Worm (Caenorhabditis elegans): ENCODE measurements around the gene cpl-1.

cpl-1 gene

ce11 chrV:16599835-16600234 lies 4.7 kb upstream of the cpl-1 start:
- TF ChIP-seq lsy-2 (tag; optimal IDR thresholded peaks at IDR 0.05) (no peak), sem-2 (GFP tag; optimal IDR thresholded peaks at IDR 0.05) (no peak), snpc-4 (tag; optimal IDR thresholded peaks at IDR 0.05) (no peak), flh-1 (GFP tag; optimal IDR thresholded peaks at IDR 0.05) (no peak), nhr-12 (tag; optimal IDR thresholded peaks at IDR 0.05) (no peak), ceh-39 (tag; optimal IDR thresholded peaks at IDR 0.05) (no peak), hlh-1 (tag; optimal IDR thresholded peaks at IDR 0.05) (no peak), ceh-43 (GFP tag; optimal IDR thresholded peaks at IDR 0.05) (no peak), unc-39 (tag; optimal IDR thresholded peaks at IDR 0.05) (no peak), elt-1 (tag; optimal IDR thresholded peaks at IDR 0.05; ENCODE audit: borderline replicate concordance, insufficient read depth) (no peak), bed-3 (GFP tag; optimal IDR thresholded peaks at IDR 0.05) (no peak)

ce11 chrV:16598437-16598836 lies 3.3 kb upstream of the cpl-1 start:
- TF ChIP-seq unc-62 (GFP tag; optimal IDR thresholded peaks at IDR 0.05), result peak; percentile 33
- TF ChIP-seq ceh-43 (GFP tag; optimal IDR thresholded peaks at IDR 0.05), result no peak
- no peak for TF ChIP-seq cnd-1 (tag; optimal IDR thresholded peaks at IDR 0.05)
- peak; percentile 13 for TF ChIP-seq unc-120 (tag; optimal IDR thresholded peaks at IDR 0.05; ENCODE audit: poor library complexity, severe bottlenecking)
- peak; percentile 22 for TF ChIP-seq hlh-1 (tag; optimal IDR thresholded peaks at IDR 0.05)

- TF ChIP-seq cnd-1 (tag; optimal IDR thresholded peaks at IDR 0.05) (no peak), lin-13 (tag; optimal IDR thresholded peaks at IDR 0.05) (no peak), ham-2 (GFP tag; optimal IDR thresholded peaks at IDR 0.05) (no peak), elt-3 (tag; optimal IDR thresholded peaks at IDR 0.05) (peak; percentile 60), unc-62 (GFP tag; optimal IDR thresholded peaks at IDR 0.05) (no peak)
Measured at ce11 chrV:16596102-16596501, 956 bp upstream of the cpl-1 start.

ce11 chrV:16594514-16594913 lies 632 bp downstream of the cpl-1 start:
- no peak for TF ChIP-seq nhr-2 (tag; optimal IDR thresholded peaks at IDR 0.05)
- peak; percentile 29 for TF ChIP-seq hlh-1 (tag; optimal IDR thresholded peaks at IDR 0.05)

ce11 chrV:16593792-16594059 lies 1.4 kb downstream of the cpl-1 start:
- TF ChIP-seq cnd-1 (tag; optimal IDR thresholded peaks at IDR 0.05), result no peak
- no peak for TF ChIP-seq elt-1 (tag; optimal IDR thresholded peaks at IDR 0.05; ENCODE audit: borderline replicate concordance, insufficient read depth)
- TF ChIP-seq nhr-28 (tag; optimal IDR thresholded peaks at IDR 0.05), result no peak
- no peak for TF ChIP-seq ceh-39 (tag; optimal IDR thresholded peaks at IDR 0.05)
- TF ChIP-seq zip-8 (tag; optimal IDR thresholded peaks at IDR 0.05), result no peak
- no peak for TF ChIP-seq sptf-1 (tag; optimal IDR thresholded peaks at IDR 0.05)
- no peak for TF ChIP-seq mep-1 (tag; optimal IDR thresholded peaks at IDR 0.05)
- no peak for TF ChIP-seq lsy-2 (tag; optimal IDR thresholded peaks at IDR 0.05)
- no peak for TF ChIP-seq tbx-8 (GFP tag; optimal IDR thresholded peaks at IDR 0.05)
- TF ChIP-seq sem-2 (GFP tag; optimal IDR thresholded peaks at IDR 0.05), result no peak

- TF ChIP-seq ztf-11 (tag; optimal IDR thresholded peaks at IDR 0.05) (no peak), lin-13 (tag; optimal IDR thresholded peaks at IDR 0.05) (no peak), bed-3 (GFP tag; optimal IDR thresholded peaks at IDR 0.05) (no peak), unc-39 (tag; optimal IDR thresholded peaks at IDR 0.05) (no peak), flh-1 (GFP tag; optimal IDR thresholded peaks at IDR 0.05) (no peak), lsy-2 (tag; optimal IDR thresholded peaks at IDR 0.05) (no peak)
Measured at ce11 chrV:16592947-16593791, 2.0 kb downstream of the cpl-1 start.

- no peak for TF ChIP-seq mab-5 (tag; optimal IDR thresholded peaks at IDR 0.05)
- no peak for TF ChIP-seq tbx-8 (GFP tag; optimal IDR thresholded peaks at IDR 0.05)
- no peak for TF ChIP-seq unc-62 (GFP tag; optimal IDR thresholded peaks at IDR 0.05)
- peak; percentile 71 for TF ChIP-seq unc-120 (tag; optimal IDR thresholded peaks at IDR 0.05; ENCODE audit: poor library complexity, severe bottlenecking)
- TF ChIP-seq ztf-11 (tag; optimal IDR thresholded peaks at IDR 0.05), result peak; percentile 37
- TF ChIP-seq ces-1 (GFP tag; optimal IDR thresholded peaks at IDR 0.05), result no peak
- peak; percentile 81 for TF ChIP-seq sptf-1 (tag; optimal IDR thresholded peaks at IDR 0.05)
- no peak for TF ChIP-seq nhr-76 (tag; optimal IDR thresholded peaks at IDR 0.05)
- TF ChIP-seq sem-2 (GFP tag; optimal IDR thresholded peaks at IDR 0.05), result peak; percentile 57
- TF ChIP-seq flh-1 (GFP tag; optimal IDR thresholded peaks at IDR 0.05), result peak; percentile 49
- TF ChIP-seq M03D4.4 (tag; optimal IDR thresholded peaks at IDR 0.05), result peak; percentile 74
- TF ChIP-seq mls-2 (tag; optimal IDR thresholded peaks at IDR 0.05), result peak; percentile 71
- TF ChIP-seq elt-3 (tag; optimal IDR thresholded peaks at IDR 0.05), result no peak
- TF ChIP-seq lsy-2 (tag; optimal IDR thresholded peaks at IDR 0.05), result no peak
- TF ChIP-seq lin-13 (tag; optimal IDR thresholded peaks at IDR 0.05), result no peak
- TF ChIP-seq nhr-28 (tag; optimal IDR thresholded peaks at IDR 0.05), result no peak
- TF ChIP-seq lin-32 (GFP tag; optimal IDR thresholded peaks at IDR 0.05), result peak; percentile 58
- no peak for TF ChIP-seq nhr-237 (tag; optimal IDR thresholded peaks at IDR 0.05)
- TF ChIP-seq ceh-39 (tag; optimal IDR thresholded peaks at IDR 0.05), result no peak
- TF ChIP-seq ceh-43 (GFP tag; optimal IDR thresholded peaks at IDR 0.05), result peak; percentile 59
- TF ChIP-seq bed-3 (GFP tag; optimal IDR thresholded peaks at IDR 0.05), result peak; percentile 52
- TF ChIP-seq drap-1 (GFP tag; optimal IDR thresholded peaks at IDR 0.05), result peak; percentile 79
- peak; percentile 54 for TF ChIP-seq ham-2 (GFP tag; optimal IDR thresholded peaks at IDR 0.05)
- TF ChIP-seq snpc-4 (tag; optimal IDR thresholded peaks at IDR 0.05), result no peak
Measured at ce11 chrV:16591992-16592798, 3.0 kb downstream of the cpl-1 start, which contains the start of gene srh-269. srh-269 (minus strand) TSS chrV:16592042.
